Fruit fly (Drosophila melanogaster) whole organism, embryonic: ENCODE measurements around the gene anox.

ENCODE experiments used
- Bdp1 ChIP-seq: fragments of 200-800 bp; sonication (Bioruptor generic); optimal IDR thresholded peaks from 3 replicates; lab custom pipeline; 2016; ENCODE audit warnings: missing biosample characterization, missing genetic modification characterization
- BtbVII ChIP-seq: fragments of 200-800 bp; sonication (Bioruptor generic); optimal IDR thresholded peaks from 3 replicates; lab custom pipeline; 2017; ENCODE audit warnings: missing biosample characterization, mild to moderate bottlenecking, missing genetic modification characterization
- CG1024 ChIP-seq: fragments of 200-800 bp; sonication (Bioruptor generic); IDR thresholded peaks from 2 replicates; pipeline ENCODE4 v1.3.6; 2022; ENCODE audit warnings: missing biosample characterization, missing genetic modification characterization
- CG10565 ChIP-seq: fragments of 200-800 bp; sonication (Bioruptor generic); optimal IDR thresholded peaks from 3 replicates; lab custom pipeline; 2016; ENCODE audit warnings: missing biosample characterization, mild to moderate bottlenecking, missing genetic modification characterization
- CG11247 ChIP-seq: fragments of 200-800 bp; sonication (Bioruptor generic); IDR thresholded peaks from 2 replicates; pipeline ENCODE4 v1.3.6; 2022; ENCODE audit warnings: missing biosample characterization, missing genetic modification characterization
- CG11456 ChIP-seq: fragments of 200-800 bp; sonication (Bioruptor generic); IDR thresholded peaks from 3 replicates; pipeline ENCODE4 v1.3.6; 2022; ENCODE audit warnings: missing biosample characterization, missing genetic modification characterization
- CG12391 ChIP-seq: fragments of 200-800 bp; sonication (Bioruptor generic); optimal IDR thresholded peaks from 3 replicates; lab custom pipeline; 2018; ENCODE audit warnings: missing biosample characterization, mild to moderate bottlenecking, missing genetic modification characterization, moderate library complexity
- CG13287 ChIP-seq: fragments of 200-800 bp; sonication (Bioruptor generic); IDR thresholded peaks from 2 replicates; pipeline ENCODE4 v1.3.6; 2022; ENCODE audit warnings: missing biosample characterization, missing genetic modification characterization; ENCODE audit not compliant: partially characterized antibody
- CG15479 ChIP-seq: fragments of 200-800 bp; sonication (Bioruptor generic); optimal IDR thresholded peaks from 3 replicates; lab custom pipeline; 2019; ENCODE audit warnings: missing biosample characterization, mild to moderate bottlenecking, missing genetic modification characterization, moderate library complexity
- CG16863 ChIP-seq: fragments of 200-800 bp; sonication (Bioruptor generic); optimal IDR thresholded peaks from 3 replicates; lab custom pipeline; 2016; ENCODE audit warnings: missing biosample characterization, missing genetic modification characterization
- CG1832 ChIP-seq: fragments of 200-800 bp; sonication (Bioruptor generic); optimal IDR thresholded peaks from 2 replicates; lab custom pipeline; 2017; ENCODE audit warnings: missing biosample characterization, mild to moderate bottlenecking, missing genetic modification characterization, inconsistent platforms
- CG18619 ChIP-seq: fragments of 200-800 bp; sonication (Bioruptor generic); optimal IDR thresholded peaks from 3 replicates; lab custom pipeline; 2017; ENCODE audit warnings: missing biosample characterization, mild to moderate bottlenecking, missing genetic modification characterization
- CG3838 ChIP-seq: fragments of 200-800 bp; sonication (Bioruptor generic); optimal IDR thresholded peaks from 3 replicates; lab custom pipeline; 2016; ENCODE audit warnings: missing biosample characterization, missing genetic modification characterization
- CG5953 ChIP-seq: fragments of 200-800 bp; sonication (Bioruptor generic); IDR thresholded peaks from 2 replicates; pipeline ENCODE4 v1.3.6; 2022; ENCODE audit warnings: missing biosample characterization, missing genetic modification characterization
- CG6654 ChIP-seq: fragments of 200-800 bp; sonication (Bioruptor generic); optimal IDR thresholded peaks from 2 replicates; lab custom pipeline; 2017; ENCODE audit warnings: missing biosample characterization, mild to moderate bottlenecking, missing genetic modification characterization
- CG7556 ChIP-seq: fragments of 200-800 bp; sonication (Bioruptor generic); optimal IDR thresholded peaks from 2 replicates; lab custom pipeline; 2017; ENCODE audit warnings: missing biosample characterization, mild to moderate bottlenecking, missing genetic modification characterization
- CG7786 ChIP-seq: fragments of 200-800 bp; sonication (Bioruptor generic); optimal IDR thresholded peaks from 2 replicates; lab custom pipeline; 2016; ENCODE audit warnings: missing biosample characterization, missing genetic modification characterization
- CG8765 ChIP-seq: fragments of 200-800 bp; sonication (Bioruptor generic); IDR thresholded peaks from 2 replicates; pipeline ENCODE4 v1.3.6; 2022; ENCODE audit warnings: missing biosample characterization, missing genetic modification characterization
- CG9876 ChIP-seq: fragments of 200-800 bp; sonication (Bioruptor generic); optimal IDR thresholded peaks from 2 replicates; lab custom pipeline; 2016; ENCODE audit warnings: missing biosample characterization, missing genetic modification characterization
- CG9932 ChIP-seq: fragments of 200-800 bp; sonication (Bioruptor generic); IDR thresholded peaks from 2 replicates; pipeline ENCODE4 v1.3.6; 2022; ENCODE audit warnings: missing biosample characterization, missing genetic modification characterization
- Chrac-16 ChIP-seq: fragments of 200-800 bp; sonication (Bioruptor generic); optimal IDR thresholded peaks from 3 replicates; lab custom pipeline; 2016; ENCODE audit warnings: missing biosample characterization, missing genetic modification characterization
- Dek ChIP-seq: fragments of 200-800 bp; sonication (Bioruptor generic); optimal IDR thresholded peaks from 3 replicates; lab custom pipeline; 2019; ENCODE audit warnings: missing biosample characterization, mild to moderate bottlenecking, missing genetic modification characterization, moderate library complexity
- H15 ChIP-seq: fragments of 200-800 bp; sonication (Bioruptor generic); IDR thresholded peaks from 3 replicates; pipeline ENCODE4 v1.3.6; 2022; ENCODE audit warnings: missing biosample characterization, missing genetic modification characterization
- HLHmδ ChIP-seq: fragments of 200-800 bp; sonication (Bioruptor generic); optimal IDR thresholded peaks from 2 replicates; lab custom pipeline; 2018; ENCODE audit warnings: missing biosample characterization, mild to moderate bottlenecking, missing genetic modification characterization, moderate library complexity
- Hey ChIP-seq: fragments of 200-800 bp; sonication (Bioruptor generic); optimal IDR thresholded peaks from 3 replicates; lab custom pipeline; 2018; ENCODE audit warnings: missing biosample characterization, mild to moderate bottlenecking, missing genetic modification characterization
- HmgD ChIP-seq: fragments of 200-800 bp; sonication (Bioruptor generic); optimal IDR thresholded peaks from 3 replicates; lab custom pipeline; 2016; ENCODE audit warnings: missing biosample characterization, missing genetic modification characterization
- Hr3 ChIP-seq: fragments of 200-800 bp; sonication (Bioruptor generic); optimal IDR thresholded peaks from 3 replicates; lab custom pipeline; 2016; ENCODE audit warnings: missing biosample characterization, missing genetic modification characterization
- Lhr ChIP-seq: fragments of 200-800 bp; sonication (Bioruptor generic); optimal IDR thresholded peaks from 3 replicates; lab custom pipeline; 2017; ENCODE audit warnings: mild to moderate bottlenecking, missing biosample characterization, missing genetic modification reagents, missing genetic modification characterization
- NK7.1 ChIP-seq: fragments of 200-800 bp; sonication (Bioruptor generic); optimal IDR thresholded peaks from 3 replicates; lab custom pipeline; 2016; ENCODE audit warnings: missing biosample characterization, missing genetic modification characterization
- Neu2 ChIP-seq: fragments of 200-800 bp; sonication (Bioruptor generic); optimal IDR thresholded peaks from 3 replicates; lab custom pipeline; 2016; ENCODE audit warnings: missing biosample characterization, missing genetic modification characterization, borderline replicate concordance
- Nf-YC ChIP-seq: fragments of 200-800 bp; optimal IDR thresholded peaks from 3 replicates; lab custom pipeline; 2019; ENCODE audit warnings: missing biosample characterization, mild to moderate bottlenecking, missing genetic modification characterization, moderate library complexity
- Oaz ChIP-seq: fragments of 200-800 bp; sonication (Bioruptor generic); IDR thresholded peaks from 2 replicates; pipeline ENCODE4 v1.3.6; 2022; ENCODE audit warnings: missing biosample characterization, missing genetic modification characterization
- Side ChIP-seq: fragments of 200-800 bp; sonication (Bioruptor generic); optimal IDR thresholded peaks from 2 replicates; lab custom pipeline; 2016; ENCODE audit warnings: missing biosample characterization, missing genetic modification characterization
- Tbp ChIP-seq: fragments of >200 bp; optimal IDR thresholded peaks from 2 replicates; lab custom pipeline; 2018; ENCODE audit warnings: missing biosample characterization, missing genetic modification characterization
- ara ChIP-seq: fragments of 200-800 bp; sonication (Bioruptor generic); IDR thresholded peaks from 2 replicates; pipeline ENCODE4 v1.3.6; 2022; ENCODE audit warnings: missing biosample characterization, missing genetic modification characterization
- ase ChIP-seq: fragments of 200-800 bp; sonication (Bioruptor generic); IDR thresholded peaks from 3 replicates; pipeline ENCODE4 v1.3.6; 2022; ENCODE audit warnings: missing biosample characterization, missing genetic modification characterization
- bsh ChIP-seq, 2 experiments: fragments of 200-800 bp; sonication (Bioruptor generic); optimal IDR thresholded peaks; 2 replicates each; lab custom pipeline; 2017 to 2018; ENCODE audit warnings: mild to moderate bottlenecking in 2 of 2, missing biosample characterization in 2 of 2, missing genetic modification characterization in 2 of 2, moderate library complexity in 1 of 2
- cas ChIP-seq: fragments of 200-800 bp; sonication (Bioruptor generic); IDR thresholded peaks from 2 replicates; pipeline ENCODE4 v1.3.6; 2022; ENCODE audit warnings: missing biosample characterization, missing genetic modification characterization
- crc ChIP-seq: fragments of 200-800 bp; sonication (Bioruptor generic); optimal IDR thresholded peaks from 2 replicates; lab custom pipeline; 2016; ENCODE audit warnings: missing biosample characterization, missing genetic modification characterization
- disco-r ChIP-seq: fragments of 200-800 bp; sonication (Bioruptor generic); optimal IDR thresholded peaks from 2 replicates; lab custom pipeline; 2016; ENCODE audit warnings: missing biosample characterization, missing genetic modification characterization
- eve ChIP-seq, 2 experiments: fragments of >200 bp; optimal IDR thresholded peaks; 2 replicates each; lab custom pipeline; 2017; ENCODE audit warnings: missing biosample characterization in 2 of 2, missing genetic modification characterization in 2 of 2
- eyg ChIP-seq: fragments of 200-800 bp; sonication (Bioruptor generic); optimal IDR thresholded peaks from 3 replicates; lab custom pipeline; 2016; ENCODE audit warnings: missing biosample characterization, missing genetic modification characterization
- fd3F ChIP-seq: fragments of 200-800 bp; sonication (Bioruptor generic); optimal IDR thresholded peaks from 2 replicates; lab custom pipeline; 2018; ENCODE audit warnings: missing biosample characterization, mild to moderate bottlenecking, missing genetic modification characterization, moderate library complexity
- fd96Cb ChIP-seq: fragments of 200-800 bp; sonication (Bioruptor generic); optimal IDR thresholded peaks from 2 replicates; lab custom pipeline; 2018; ENCODE audit warnings: missing biosample characterization, mild to moderate bottlenecking, missing genetic modification characterization, moderate library complexity
- gcm ChIP-seq: fragments of 200-800 bp; sonication (Bioruptor generic); optimal IDR thresholded peaks from 2 replicates; lab custom pipeline; 2019; ENCODE audit warnings: missing biosample characterization, mild to moderate bottlenecking, missing genetic modification characterization, moderate library complexity
- grau ChIP-seq: fragments of 200-800 bp; optimal IDR thresholded peaks from 3 replicates; lab custom pipeline; 2019; ENCODE audit warnings: missing biosample characterization, mild to moderate bottlenecking, missing genetic modification characterization, moderate library complexity
- org-1 ChIP-seq: fragments of 200-800 bp; sonication (Bioruptor generic); optimal IDR thresholded peaks from 2 replicates; lab custom pipeline; 2017; ENCODE audit warnings: missing biosample characterization, missing genetic modification characterization
- pfk ChIP-seq: fragments of 200-800 bp; sonication (Bioruptor generic); optimal IDR thresholded peaks from 2 replicates; lab custom pipeline; 2018; ENCODE audit warnings: missing biosample characterization, mild to moderate bottlenecking, missing genetic modification characterization, moderate library complexity
- salm ChIP-seq: fragments of 200-800 bp; sonication (Bioruptor generic); optimal IDR thresholded peaks from 2 replicates; lab custom pipeline; 2018; ENCODE audit warnings: missing biosample characterization, mild to moderate bottlenecking, missing genetic modification characterization
- trh ChIP-seq: fragments of 200-800 bp; sonication (Bioruptor generic); optimal IDR thresholded peaks from 2 replicates; lab custom pipeline; 2016; ENCODE audit warnings: missing biosample characterization, missing genetic modification characterization

anox gene

DNA sequence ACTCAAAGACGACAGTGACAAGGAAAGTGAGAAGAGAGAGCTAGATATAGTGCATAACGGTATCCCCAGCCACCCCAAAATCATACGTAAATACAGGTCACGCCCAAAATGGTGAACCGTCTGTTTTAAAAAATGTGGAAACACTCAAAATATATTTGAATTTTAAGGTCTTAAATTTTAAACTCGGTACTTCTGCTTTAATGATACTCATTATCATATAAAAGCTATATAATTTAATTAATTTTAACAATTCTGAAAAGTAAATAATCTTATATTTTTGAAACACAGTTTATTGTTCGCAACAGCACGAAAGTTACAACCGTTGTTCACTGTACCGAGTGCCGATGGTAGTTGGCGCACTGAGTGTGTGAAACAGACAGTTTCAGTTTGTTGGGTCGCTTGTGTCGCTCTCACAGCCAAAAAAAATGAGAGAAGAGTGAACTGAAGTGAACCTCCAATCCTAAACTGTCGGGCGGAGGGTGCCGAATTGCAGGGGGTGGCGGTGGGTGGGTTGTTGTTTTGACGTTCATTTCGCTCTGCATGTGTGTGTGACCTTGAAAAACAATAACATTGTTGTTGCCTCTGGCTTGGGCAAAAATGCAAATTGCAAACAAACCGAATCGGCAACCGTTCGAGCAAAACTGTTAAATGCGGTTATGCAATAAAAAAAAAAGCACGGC, 47.4 kb upstream of the anox start (continued):
- peak; percentile 93 for TF ChIP-seq BtbVII
- peak; percentile 96 for TF ChIP-seq CG7556
- peak; percentile 94 for TF ChIP-seq fd96Cb (tag; lab: Kevin White, UChicago)
- peak; percentile 86 for TF ChIP-seq Nf-YC (tag; lab: Kevin White, UChicago)
- no peak for TF ChIP-seq CG3838
- TF ChIP-seq ase: peak; percentile 80
- peak; percentile 94 for TF ChIP-seq Dek (tag; lab: Kevin White, UChicago)
- peak; percentile 57; the same call in 1 of the 2 replicates for TF ChIP-seq CG5953
- TF ChIP-seq CG13287 (GFP tag; lab: Robert Waterston, UW): no peak; the same call in 1 of the 2 replicates
- peak; percentile 99 for TF ChIP-seq grau (tag; lab: Kevin White, UChicago)
- peak; percentile 48 to 90 for TF ChIP-seq bsh (GFP tag; optimal IDR thresholded peaks at IDR 0.05; lab: Kevin White, UChicago)
- no peak for TF ChIP-seq eve (GFP tag; optimal IDR thresholded peaks at IDR 0.05; lab: Kevin White, UChicago)
- peak; percentile 82 for TF ChIP-seq Oaz (GFP tag; lab: Robert Waterston, UW)
- TF ChIP-seq CG16863 (GFP tag; lab: Kevin White, UChicago): peak; percentile 34
- no peak for TF ChIP-seq CG9876
- TF ChIP-seq CG18619 (GFP tag; lab: Kevin White, UChicago): peak; percentile 91
- TF ChIP-seq H15 (GFP tag; lab: Robert Waterston, UW): peak; percentile 76; the same call in 2 of the 3 replicates
- peak; percentile 71 for TF ChIP-seq Lhr (GFP tag; lab: Kevin White, UChicago)
- TF ChIP-seq CG9932 (GFP tag; lab: Robert Waterston, UW): peak; percentile 88
- no peak for TF ChIP-seq Side (GFP tag; lab: Kevin White, UChicago)
- peak; percentile 8 for TF ChIP-seq CG7786
- peak; percentile 9 for TF ChIP-seq Bdp1 (GFP tag; lab: Kevin White, UChicago)
- TF ChIP-seq disco-r (GFP tag; lab: Kevin White, UChicago): no peak
- TF ChIP-seq CG11247 (GFP tag; lab: Robert Waterston, UW): peak; percentile 71
- peak; percentile 83 for TF ChIP-seq CG11456 (GFP tag; lab: Robert Waterston, UW)
- TF ChIP-seq CG10565 (GFP tag; lab: Kevin White, UChicago): no peak
- TF ChIP-seq CG12391: peak; percentile 93
- no peak for TF ChIP-seq Tbp (GFP tag; lab: Kevin White, UChicago)
- no peak for TF ChIP-seq crc (GFP tag; lab: Kevin White, UChicago)
- TF ChIP-seq Hr3 (GFP tag; lab: Kevin White, UChicago): peak; percentile 85
- no peak for TF ChIP-seq CG15479
- peak; percentile 86 for TF ChIP-seq fd3F (GFP tag; lab: Kevin White, UChicago)
- TF ChIP-seq CG8765 (GFP tag; lab: Robert Waterston, UW): 0 out of 2 replicates have a peak, but pooled peaks have one; percentile 45
- TF ChIP-seq CG1832 (GFP tag; lab: Kevin White, UChicago): no peak
- TF ChIP-seq salm: peak; percentile 87
- TF ChIP-seq CG1024 (GFP tag; lab: Robert Waterston, UW): no peak; the same call in 1 of the 2 replicates
- TF ChIP-seq gcm (GFP tag; lab: Kevin White, UChicago): peak; percentile 90
- TF ChIP-seq ara (GFP tag; lab: Robert Waterston, UW): peak; percentile 72
- no peak for TF ChIP-seq HmgD (GFP tag; lab: Kevin White, UChicago)
- peak; percentile 80 for TF ChIP-seq CG6654 (GFP tag; lab: Kevin White, UChicago)
- TF ChIP-seq org-1: peak; percentile 91
- TF ChIP-seq trh (GFP tag; lab: Kevin White, UChicago): peak; percentile 74
- TF ChIP-seq HLHmδ: no peak
- TF ChIP-seq eyg (GFP tag; lab: Kevin White, UChicago): no peak
- TF ChIP-seq pfk (GFP tag; lab: Kevin White, UChicago): peak; percentile 2
- no peak for TF ChIP-seq NK7.1 (GFP tag; lab: Kevin White, UChicago)
- no peak for TF ChIP-seq Neu2
- TF ChIP-seq Hey (tag; lab: Kevin White, UChicago): no peak
- TF ChIP-seq cas (GFP tag; lab: Robert Waterston, UW): peak; percentile 50; the same call in 1 of the 2 replicates
- TF ChIP-seq Chrac-16 (GFP tag; lab: Kevin White, UChicago): peak; percentile 87
